Worm (Caenorhabditis elegans) whole organism, early embryonic: ENCODE data around the gene R12B2.13.
A peak's percentile ranks its signal among the peaks of the same experiment; 100 is the strongest.

ENCODE experiments used
- ama-1 ChIP-seq: fragments of 150-350 bp; optimal IDR thresholded peaks from 2 replicates; lab custom pipeline; 2014
- ceh-13 ChIP-seq: fragments of 200-800 bp; sonication (Bioruptor generic); optimal IDR thresholded peaks from 2 replicates; lab custom pipeline; 2018; ENCODE audit warnings: mild to moderate bottlenecking, missing genetic modification characterization, missing compliant biosample characterization
- flt-1 ChIP-seq: fragments of 200-800 bp; sonication (Bioruptor generic); IDR thresholded peaks from 2 replicates; pipeline ENCODE4 v1.3.6; 2022; ENCODE audit warnings: missing genetic modification characterization, missing compliant biosample characterization
- hmg-4 ChIP-seq: fragments of 200-800 bp; sonication (Bioruptor generic); optimal IDR thresholded peaks from 2 replicates; lab custom pipeline; 2018; ENCODE audit warnings: mild to moderate bottlenecking, missing genetic modification characterization, missing compliant biosample characterization
- hnd-1 ChIP-seq: sonication (generic microtip); optimal IDR thresholded peaks from 2 replicates; lab custom pipeline; 2016; ENCODE audit warnings: missing genetic modification characterization, missing compliant biosample characterization
- tbx-11 ChIP-seq: fragments of 200-800 bp; sonication (Bioruptor generic); IDR thresholded peaks from 2 replicates; pipeline ENCODE4 v1.3.6; 2022; ENCODE audit warnings: missing genetic modification characterization, missing compliant biosample characterization
- tra-4 ChIP-seq: sonication (generic microtip); optimal IDR thresholded peaks from 2 replicates; lab custom pipeline; 2017; ENCODE audit warnings: missing genetic modification characterization, missing compliant biosample characterization

ce11 chrIII:5882284-5882683 is 49.0 kb upstream of the R12B2.13 start:
- TF ChIP-seq tbx-11 (GFP tag; lab: Robert Waterston, UW) (no peak), hnd-1 (no peak), ceh-13 (GFP tag; lab: Kevin White, UChicago) (no peak), ama-1 (lab: Kevin White, UChicago) (peak; percentile 14), hmg-4 (no peak), flt-1 (GFP tag; lab: Robert Waterston, UW) (no peak), tra-4 (tag; lab: Kevin White, UChicago) (no peak)
